Fruit fly (Drosophila melanogaster): Measurements from ENCODE around the gene eyg.
A peak's percentile ranks its signal among the peaks of the same experiment; 100 is the strongest.

The eyg gene

DNA sequence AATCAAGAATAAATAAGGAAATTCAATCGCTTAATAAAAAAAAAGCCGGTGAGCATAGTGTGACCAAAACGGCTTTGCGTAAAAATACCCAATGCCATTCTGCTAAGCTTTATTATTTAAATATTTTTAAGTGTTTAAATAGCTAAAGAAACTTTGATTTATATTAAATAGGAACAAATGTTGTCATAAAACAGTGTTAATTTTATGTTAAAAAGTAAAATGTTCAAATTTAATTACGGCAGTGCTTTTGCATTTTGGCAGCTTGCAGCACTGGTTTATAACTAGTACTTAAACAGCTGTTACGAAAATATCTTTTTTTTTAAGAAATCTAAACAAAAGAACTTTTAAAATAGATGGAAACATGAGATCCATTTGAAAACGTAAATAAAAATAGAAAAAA lies 33.4 kb upstream of the eyg start, which contains the start of the genes CG10638 and CG10681:
Gene CG10638, minus strand, starts transcription at position 63 of the 400 bp plus-strand sequence.
Gene CG10681, plus strand, starts transcription at position 265 of the 400 bp plus-strand sequence.
- TF ChIP-seq Hr78 (GFP tag; optimal IDR thresholded peaks at IDR 0.05) = no peak
- no peak for TF ChIP-seq Dif (GFP tag; optimal IDR thresholded peaks at IDR 0.05; ENCODE audit: partially characterized antibody)
- TF ChIP-seq fru (GFP tag; optimal IDR thresholded peaks at IDR 0.05) = peak; percentile 59
- TF ChIP-seq lola (GFP tag; optimal IDR thresholded peaks at IDR 0.05) = no peak
- peak; percentile 47 for TF ChIP-seq HLH106 (tag; optimal IDR thresholded peaks at IDR 0.05)
- TF ChIP-seq CG32264 (GFP tag; optimal IDR thresholded peaks at IDR 0.05) = peak; percentile 41
- TF ChIP-seq Mio (GFP tag; optimal IDR thresholded peaks at IDR 0.05) = no peak
- TF ChIP-seq Rel (GFP tag; optimal IDR thresholded peaks at IDR 0.05) = no peak
- TF ChIP-seq Rel (tag; optimal IDR thresholded peaks at IDR 0.05) = peak; percentile 55
- no peak for TF ChIP-seq N (GFP tag; optimal IDR thresholded peaks at IDR 0.05)
- TF ChIP-seq rgr (GFP tag; optimal IDR thresholded peaks at IDR 0.05) = peak; percentile 65
- TF ChIP-seq OdsH (GFP tag; optimal IDR thresholded peaks at IDR 0.05) = peak; percentile 40
- no peak for TF ChIP-seq CrebA (GFP tag; optimal IDR thresholded peaks at IDR 0.05; ENCODE audit: borderline replicate concordance)
- TF ChIP-seq Myc (optimal IDR thresholded peaks at IDR 0.05) = peak; percentile 1
- TF ChIP-seq Abd-B (GFP tag; optimal IDR thresholded peaks at IDR 0.05) = no peak
- no peak for TF ChIP-seq GATAd (GFP tag; optimal IDR thresholded peaks at IDR 0.05)
- peak; percentile 44 for TF ChIP-seq br (GFP tag; optimal IDR thresholded peaks at IDR 0.05)
- no peak for TF ChIP-seq brk (GFP tag; optimal IDR thresholded peaks at IDR 0.05)
- TF ChIP-seq pan (optimal IDR thresholded peaks at IDR 0.05) = no peak
- TF ChIP-seq psq (GFP tag; optimal IDR thresholded peaks at IDR 0.05) = peak; percentile 6
- TF ChIP-seq Sp1 (GFP tag; optimal IDR thresholded peaks at IDR 0.05) = peak; percentile 45
- TF ChIP-seq usp (GFP tag; optimal IDR thresholded peaks at IDR 0.05) = no peak
- peak; percentile 83 for TF ChIP-seq sage (GFP tag; optimal IDR thresholded peaks at IDR 0.05)
- TF ChIP-seq jim (GFP tag; optimal IDR thresholded peaks at IDR 0.05) = no peak
- TF ChIP-seq tai (GFP tag; optimal IDR thresholded peaks at IDR 0.05) = no peak
- TF ChIP-seq dsf (GFP tag; optimal IDR thresholded peaks at IDR 0.05; ENCODE audit: borderline replicate concordance) = peak; percentile 61
- TF ChIP-seq CG9705 (GFP tag; optimal IDR thresholded peaks at IDR 0.05) = no peak
- peak; percentile 8 for TF ChIP-seq Hr83 (GFP tag; optimal IDR thresholded peaks at IDR 0.05; ENCODE audit: poor library complexity, severe bottlenecking)
- peak; percentile 73 for TF ChIP-seq h (GFP tag; optimal IDR thresholded peaks at IDR 0.05)
- peak; percentile 58 for TF ChIP-seq sv (GFP tag; optimal IDR thresholded peaks at IDR 0.05)
- no peak for TF ChIP-seq dmrt93B (GFP tag; optimal IDR thresholded peaks at IDR 0.05)
- peak; percentile 77 for TF ChIP-seq Jra (GFP tag; optimal IDR thresholded peaks at IDR 0.05)
- TF ChIP-seq Hnf4 (GFP tag; optimal IDR thresholded peaks at IDR 0.05) = peak; percentile 79
- peak; percentile 31 for TF ChIP-seq woc (GFP tag; optimal IDR thresholded peaks at IDR 0.05)
- TF ChIP-seq Dfd (GFP tag; optimal IDR thresholded peaks at IDR 0.05) = no peak
- TF ChIP-seq Vsx2 (GFP tag; optimal IDR thresholded peaks at IDR 0.05; ENCODE audit: partially characterized antibody) = no peak
- TF ChIP-seq foxo (GFP tag; optimal IDR thresholded peaks at IDR 0.05) = peak in 1 of 2 experiments; percentile 68
- TF ChIP-seq dl (GFP tag; optimal IDR thresholded peaks at IDR 0.05; ENCODE audit: insufficient read depth in 1 of 2, partially characterized antibody in 2 of 2) = no peak
- TF ChIP-seq ey (GFP tag; optimal IDR thresholded peaks at IDR 0.05) = peak; percentile 40

- TF ChIP-seq Sp1 (GFP tag; optimal IDR thresholded peaks at IDR 0.05) (peak; percentile 14), Hnf4 (GFP tag; optimal IDR thresholded peaks at IDR 0.05) (no peak), lola (GFP tag; optimal IDR thresholded peaks at IDR 0.05) (no peak), psq (GFP tag; optimal IDR thresholded peaks at IDR 0.05) (no peak), Mio (GFP tag; optimal IDR thresholded peaks at IDR 0.05) (no peak), Abd-B (GFP tag; optimal IDR thresholded peaks at IDR 0.05) (no peak), Myc (optimal IDR thresholded peaks at IDR 0.05) (no peak), Rel (GFP tag; optimal IDR thresholded peaks at IDR 0.05) (no peak), Rel (tag; optimal IDR thresholded peaks at IDR 0.05) (peak; percentile 39), Hr78 (GFP tag; optimal IDR thresholded peaks at IDR 0.05) (no peak), foxo (GFP tag; optimal IDR thresholded peaks at IDR 0.05) (no peak), dmrt93B (GFP tag; optimal IDR thresholded peaks at IDR 0.05) (no peak), Vsx2 (GFP tag; optimal IDR thresholded peaks at IDR 0.05; ENCODE audit: partially characterized antibody) (peak; percentile 46), N (GFP tag; optimal IDR thresholded peaks at IDR 0.05) (no peak)
These were observed 28.9 kb upstream of the eyg start, which contains the start of gene CG10657 for dm6 chr3L:12496428-12497344. CG10657 (minus strand) TSS chr3L:12497216.
